Worm (Caenorhabditis elegans): Measurements from ENCODE around the gene gei-6.

Gene gei-6

DNA sequence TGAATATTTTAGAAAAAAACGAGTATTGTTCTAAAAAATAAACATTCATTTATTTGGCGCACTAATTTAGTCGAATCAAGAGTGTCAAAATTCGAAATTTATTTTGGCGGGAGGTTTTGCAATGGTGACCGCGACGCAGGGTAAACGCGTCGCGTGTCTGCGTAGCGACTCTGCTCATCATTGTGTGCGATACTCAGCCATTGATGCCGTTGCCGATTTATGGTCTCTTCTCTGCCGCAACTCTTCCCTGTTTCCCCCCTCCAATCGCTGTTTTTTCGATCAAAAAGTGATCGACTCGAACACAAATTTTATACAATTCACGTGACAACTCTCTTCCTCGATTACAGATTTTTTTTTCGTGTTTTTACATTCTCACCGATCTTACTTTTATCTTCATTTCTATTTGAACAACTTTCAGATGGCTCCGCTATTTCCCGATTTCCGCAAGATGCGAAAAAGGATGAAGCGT lies 34.1 kb downstream of the gei-6 start, which contains the start of gene F09G2.2 (continued):
- TF ChIP-seq ama-1 (optimal IDR thresholded peaks at IDR 0.05) (peak; percentile 61), pqm-1 (tag; optimal IDR thresholded peaks at IDR 0.05) (no peak), lsy-2 (tag; optimal IDR thresholded peaks at IDR 0.05) (peak; percentile 71 to 93), zag-1 (tag; optimal IDR thresholded peaks at IDR 0.05) (no peak), egl-27 (tag; optimal IDR thresholded peaks at IDR 0.05) (no peak), madf-5 (GFP tag; IDR thresholded peaks at IDR 0.05) (no peak), lin-15B (tag; optimal IDR thresholded peaks at IDR 0.05) (peak; percentile 28), nhr-28 (tag; optimal IDR thresholded peaks at IDR 0.05) (peak; percentile 81), nhr-48 (tag; optimal IDR thresholded peaks at IDR 0.05) (peak; percentile 79), ctbp-1 (GFP tag; IDR thresholded peaks at IDR 0.05) (peak; percentile 74), ces-1 (GFP tag; optimal IDR thresholded peaks at IDR 0.05) (no peak), ztf-11 (tag; optimal IDR thresholded peaks at IDR 0.05) (no peak), nhr-77 (tag; optimal IDR thresholded peaks at IDR 0.05) (peak; percentile 92), hlh-30 (tag; optimal IDR thresholded peaks at IDR 0.05; ENCODE audit: insufficient read depth) (peak; percentile 83), F26F4.8 (GFP tag; conservative IDR thresholded peaks at IDR 0.05) (no peak), arid-1 (GFP tag; conservative IDR thresholded peaks at IDR 0.05) (peak; percentile 68), F37D6.2 (tag; optimal IDR thresholded peaks at IDR 0.05) (peak; percentile 31), T20F7.1 (GFP tag; optimal IDR thresholded peaks at IDR 0.05) (no peak), nhr-6 (tag; optimal IDR thresholded peaks at IDR 0.05) (peak; percentile 83), ZK337.2 (GFP tag; IDR thresholded peaks at IDR 0.05) (no peak), nhr-11 (tag; optimal IDR thresholded peaks at IDR 0.05) (peak; percentile 92), unc-130 (GFP tag; optimal IDR thresholded peaks at IDR 0.05) (peak; percentile 78), unc-62 (GFP tag; optimal IDR thresholded peaks at IDR 0.05 in 1 of 2) (peak in 1 of 2 experiments; percentile 98), unc-62 (tag; optimal IDR thresholded peaks at IDR 0.05) (no peak), nhr-42 (GFP tag; IDR thresholded peaks at IDR 0.05) (peak; percentile 72; the same call in 1 of the 2 replicates), mxl-2 (GFP tag; conservative IDR thresholded peaks at IDR 0.05) (0 out of 2 replicates have a peak, but pooled peaks have one; percentile 36), nhr-25 (tag; optimal IDR thresholded peaks at IDR 0.05; ENCODE audit: borderline replicate concordance, insufficient read depth) (peak; percentile 88), R02D3.7 (tag; optimal IDR thresholded peaks at IDR 0.05) (no peak), nhr-111 (GFP tag; optimal IDR thresholded peaks at IDR 0.05) (no peak), F49E8.2 (tag; optimal IDR thresholded peaks at IDR 0.05; ENCODE audit: borderline replicate concordance) (no peak), lin-39 (tag; optimal IDR thresholded peaks at IDR 0.05) (no peak), lir-3 (tag; optimal IDR thresholded peaks at IDR 0.05) (no peak), vab-7 (GFP tag; IDR thresholded peaks at IDR 0.05) (0 out of 2 replicates have a peak, but pooled peaks have one; percentile 14), mes-2 (tag; optimal IDR thresholded peaks at IDR 0.05; ENCODE audit: poor library complexity, severe bottlenecking) (peak; percentile 91), nhr-102 (tag; optimal IDR thresholded peaks at IDR 0.05) (peak; percentile 80), zip-11 (GFP tag; IDR thresholded peaks at IDR 0.05) (no peak), tra-1 (GFP tag; IDR thresholded peaks at IDR 0.05) (peak; percentile 89), snpc-4 (tag; optimal IDR thresholded peaks at IDR 0.05) (peak; percentile 24), tag-97 (GFP tag; IDR thresholded peaks at IDR 0.05) (no peak), daf-8 (GFP tag; IDR thresholded peaks at IDR 0.05) (no peak), fos-1 (tag; optimal IDR thresholded peaks at IDR 0.05) (no peak), T26A8.4 (GFP tag; IDR thresholded peaks at IDR 0.05) (peak; percentile 91), unc-39 (tag; optimal IDR thresholded peaks at IDR 0.05) (no peak), duxl-1 (tag; optimal IDR thresholded peaks at IDR 0.05; ENCODE audit: poor library complexity) (peak; percentile 77), zfp-2 (tag; optimal IDR thresholded peaks at IDR 0.05) (peak; percentile 98), aly-2 (tag; optimal IDR thresholded peaks at IDR 0.05) (no peak), zip-2 (tag; optimal IDR thresholded peaks at IDR 0.05) (peak; percentile 49), saeg-2 (GFP tag; IDR thresholded peaks at IDR 0.05) (no peak), D1046.2 (GFP tag; IDR thresholded peaks at IDR 0.05) (0 out of 2 replicates have a peak, but pooled peaks have one; percentile 44), sdz-12 (GFP tag; optimal IDR thresholded peaks at IDR 0.05) (no peak), zfp-3 (GFP tag; conservative IDR thresholded peaks at IDR 0.05) (peak; percentile 72), egl-43 (GFP tag; IDR thresholded peaks at IDR 0.05) (peak; percentile 32; the same call in 1 of the 2 replicates)

Data from whole organism, L4 larva.